Fruit fly (Drosophila melanogaster): Measurements from ENCODE around the gene fh.

DNA sequence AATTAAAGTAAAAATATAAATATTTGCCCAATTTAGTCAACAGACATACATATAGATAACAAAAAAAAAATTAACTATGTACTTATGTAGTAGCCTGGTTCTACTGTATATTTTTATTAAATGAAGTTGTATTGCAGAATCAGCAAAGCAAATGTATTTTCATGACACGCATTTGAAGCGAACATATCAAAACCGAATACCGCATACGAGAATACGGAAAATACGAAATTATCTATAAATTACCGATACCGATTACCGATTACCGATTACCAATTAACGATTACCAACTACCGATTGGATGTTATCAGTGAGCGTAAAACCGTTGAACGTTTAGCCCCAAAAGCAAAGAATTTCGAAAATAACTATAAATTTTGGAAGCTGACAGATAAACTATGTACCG, 38.6 kb upstream of the fh start:
- TF ChIP-seq psq (optimal IDR thresholded peaks at IDR 0.05) (no peak), insv (optimal IDR thresholded peaks at IDR 0.05) (no peak), ttk (optimal IDR thresholded peaks at IDR 0.05) (no peak), Sin3A (optimal IDR thresholded peaks at IDR 0.05) (no peak), h (optimal IDR thresholded peaks at IDR 0.05) (no peak)
